Fruit fly (Drosophila melanogaster) whole organism, embryonic: Measurements from ENCODE around the gene Rh2.

Source experiments
- Asciz ChIP-seq: fragments of 200-800 bp; sonication (Bioruptor generic); optimal IDR thresholded peaks from 2 replicates; lab custom pipeline; 2017; ENCODE audit warnings: missing biosample characterization, mild to moderate bottlenecking, missing genetic modification characterization, missing genetic modification reagents
- CG1233 ChIP-seq: fragments of 200-800 bp; sonication (Bioruptor generic); optimal IDR thresholded peaks from 4 replicates; lab custom pipeline; 2018; ENCODE audit warnings: missing biosample characterization, mild to moderate bottlenecking, missing genetic modification characterization
- CG13775 ChIP-seq: fragments of 200-800 bp; sonication (Bioruptor generic); optimal IDR thresholded peaks from 3 replicates; lab custom pipeline; 2017; ENCODE audit warnings: missing biosample characterization, mild to moderate bottlenecking, missing genetic modification characterization
- CG14667 ChIP-seq: fragments of 200-800 bp; sonication (Bioruptor generic); IDR thresholded peaks from 2 replicates; pipeline ENCODE4 v1.3.6; 2022; ENCODE audit warnings: missing biosample characterization, missing genetic modification characterization
- CG1603 ChIP-seq: fragments of 200-800 bp; sonication (Bioruptor generic); optimal IDR thresholded peaks from 2 replicates; lab custom pipeline; 2019; ENCODE audit warnings: missing biosample characterization, mild to moderate bottlenecking, missing genetic modification characterization, moderate library complexity
- CG17912 ChIP-seq: fragments of 200-800 bp; sonication (Bioruptor generic); optimal IDR thresholded peaks from 2 replicates; lab custom pipeline; 2018; ENCODE audit warnings: missing biosample characterization, mild to moderate bottlenecking, missing genetic modification characterization
- CG2875 ChIP-seq: fragments of 200-800 bp; sonication (Bioruptor generic); optimal IDR thresholded peaks from 2 replicates; lab custom pipeline; 2017; ENCODE audit warnings: missing biosample characterization, mild to moderate bottlenecking, missing genetic modification characterization, missing genetic modification reagents
- CG3163 ChIP-seq: fragments of 200-800 bp; sonication (Bioruptor generic); optimal IDR thresholded peaks from 3 replicates; lab custom pipeline; 2016; ENCODE audit warnings: missing biosample characterization, missing genetic modification characterization
- CG34224 ChIP-seq: fragments of 200-800 bp; sonication (Bioruptor generic); IDR thresholded peaks from 3 replicates; pipeline ENCODE4 v1.3.6; 2022; ENCODE audit warnings: missing biosample characterization, missing genetic modification characterization; ENCODE audit not compliant: partially characterized antibody
- CG34376 ChIP-seq: fragments of 200-800 bp; sonication (Bioruptor generic); optimal IDR thresholded peaks from 2 replicates; lab custom pipeline; 2018; ENCODE audit warnings: missing biosample characterization, mild to moderate bottlenecking, missing genetic modification characterization
- CG34422 ChIP-seq: fragments of 200-800 bp; sonication (Bioruptor generic); IDR thresholded peaks from 3 replicates; pipeline ENCODE4 v1.3.6; 2022; ENCODE audit warnings: missing biosample characterization, missing genetic modification characterization
- CG42726 ChIP-seq: fragments of 200-800 bp; sonication (Bioruptor generic); IDR thresholded peaks from 2 replicates; pipeline ENCODE4 v1.3.6; 2022; ENCODE audit warnings: missing biosample characterization, missing genetic modification characterization; ENCODE audit not compliant: partially characterized antibody
- CG4820 ChIP-seq: fragments of 200-800 bp; sonication (Bioruptor generic); optimal IDR thresholded peaks from 3 replicates; lab custom pipeline; 2016; ENCODE audit warnings: missing biosample characterization, missing genetic modification characterization
- CG5245 ChIP-seq: fragments of 200-800 bp; sonication (Bioruptor generic); optimal IDR thresholded peaks from 3 replicates; lab custom pipeline; 2016; ENCODE audit warnings: missing biosample characterization, missing genetic modification characterization
- CG6254 ChIP-seq: fragments of 200-800 bp; sonication (Bioruptor generic); optimal IDR thresholded peaks from 3 replicates; lab custom pipeline; 2017; ENCODE audit warnings: mild to moderate bottlenecking, missing biosample characterization, missing genetic modification reagents, missing genetic modification characterization
- CG6689 ChIP-seq: fragments of 200-800 bp; sonication (Bioruptor generic); IDR thresholded peaks from 2 replicates; pipeline ENCODE4 v1.3.6; 2022; ENCODE audit warnings: missing biosample characterization, missing genetic modification characterization
- CG6791 ChIP-seq: fragments of 200-800 bp; sonication (Bioruptor generic); IDR thresholded peaks from 3 replicates; pipeline ENCODE4 v1.3.6; 2022; ENCODE audit warnings: missing biosample characterization, missing genetic modification characterization; ENCODE audit not compliant: partially characterized antibody
- CG7357 ChIP-seq: fragments of 200-800 bp; sonication (Bioruptor generic); IDR thresholded peaks from 3 replicates; pipeline ENCODE4 v1.3.6; 2022; ENCODE audit warnings: missing biosample characterization, missing genetic modification characterization
- D ChIP-seq, 2 experiments: fragments of 200-800 bp in 1 of 2; fragments of >200 bp in 1 of 2; sonication (Bioruptor generic) in 1 of 2; optimal IDR thresholded peaks; 2 replicates in 1 of 2; 3 replicates in 1 of 2; lab custom pipeline; 2017; ENCODE audit warnings: mild to moderate bottlenecking in 1 of 2, missing biosample characterization in 1 of 2, missing genetic modification characterization in 1 of 2, missing genetic modification reagents in 1 of 2
- D19A ChIP-seq: fragments of 200-800 bp; optimal IDR thresholded peaks from 3 replicates; lab custom pipeline; 2019; ENCODE audit warnings: missing biosample characterization, mild to moderate bottlenecking, missing genetic modification characterization, moderate library complexity
- Ets65A ChIP-seq: fragments of 200-800 bp; sonication (Bioruptor generic); peaks from one replicate; lab custom pipeline; 2016; ENCODE audit warnings: missing biosample characterization, missing genetic modification characterization
- Hand ChIP-seq: fragments of 200-800 bp; sonication (Bioruptor generic); optimal IDR thresholded peaks from 2 replicates; lab custom pipeline; 2017; ENCODE audit warnings: mild to moderate bottlenecking, missing biosample characterization, missing genetic modification reagents, missing genetic modification characterization
- Hr39 ChIP-seq: fragments of >200 bp; optimal IDR thresholded peaks from 2 replicates; lab custom pipeline; 2017
- Hr78 ChIP-seq, 2 experiments: fragments of 200-800 bp in 1 of 2; fragments of >200 bp in 1 of 2; sonication (Bioruptor generic) in 1 of 2; optimal IDR thresholded peaks; 2 replicates each; lab custom pipeline; 2017 to 2019; ENCODE audit warnings: missing biosample characterization in 2 of 2, missing genetic modification characterization in 2 of 2, mild to moderate bottlenecking in 1 of 2, moderate library complexity in 1 of 2
- Max ChIP-seq: fragments of 200-800 bp; sonication (Bioruptor generic); optimal IDR thresholded peaks from 2 replicates; lab custom pipeline; 2016; ENCODE audit warnings: missing biosample characterization, mild to moderate bottlenecking, missing genetic modification characterization
- Usf ChIP-seq: fragments of 200-800 bp; sonication (Bioruptor generic); optimal IDR thresholded peaks from 2 replicates; lab custom pipeline; 2017; ENCODE audit warnings: missing genotype, missing biosample characterization, missing genetic modification characterization
- ato ChIP-seq: fragments of 200-800 bp; sonication (Bioruptor generic); IDR thresholded peaks from 2 replicates; pipeline ENCODE4 v1.3.6; 2022; ENCODE audit warnings: missing biosample characterization, missing genetic modification characterization; ENCODE audit not compliant: partially characterized antibody
- bigmax ChIP-seq: fragments of 200-800 bp; sonication (Bioruptor generic); optimal IDR thresholded peaks from 2 replicates; lab custom pipeline; 2018; ENCODE audit warnings: missing biosample characterization, mild to moderate bottlenecking, missing genetic modification characterization
- btn ChIP-seq: fragments of 200-800 bp; sonication (Bioruptor generic); optimal IDR thresholded peaks from 2 replicates; lab custom pipeline; 2016; ENCODE audit warnings: missing biosample characterization, missing genetic modification characterization
- crc ChIP-seq: fragments of 200-800 bp; sonication (Bioruptor generic); optimal IDR thresholded peaks from 2 replicates; lab custom pipeline; 2016; ENCODE audit warnings: missing biosample characterization, missing genetic modification characterization
- dan ChIP-seq: fragments of 200-800 bp; sonication (Bioruptor generic); IDR thresholded peaks from 2 replicates; pipeline ENCODE4 v1.3.6; 2022; ENCODE audit warnings: missing biosample characterization, missing genetic modification characterization
- gsb-n ChIP-seq: fragments of 200-800 bp; sonication (Bioruptor generic); optimal IDR thresholded peaks from 3 replicates; lab custom pipeline; 2018; ENCODE audit warnings: missing biosample characterization, mild to moderate bottlenecking, missing genetic modification characterization
- lbe ChIP-seq: fragments of 200-800 bp; sonication (Bioruptor generic); optimal IDR thresholded peaks from 2 replicates; lab custom pipeline; 2016; ENCODE audit warnings: missing biosample characterization, mild to moderate bottlenecking, missing genetic modification characterization
- lilli ChIP-seq: fragments of 200-800 bp; sonication (Bioruptor generic); optimal IDR thresholded peaks from 3 replicates; lab custom pipeline; 2016; ENCODE audit warnings: missing biosample characterization, missing genetic modification characterization
- lmd ChIP-seq: fragments of 200-800 bp; sonication (Bioruptor generic); IDR thresholded peaks from 2 replicates; pipeline ENCODE4 v1.3.6; 2022; ENCODE audit warnings: missing biosample characterization, missing genetic modification characterization
- lola ChIP-seq, 3 experiments: fragments of >200 bp in 2 of 3; fragments of 200-800 bp in 1 of 3; sonication (Bioruptor generic) in 1 of 3; optimal IDR thresholded peaks; 2 replicates each; lab custom pipeline; 2017 to 2019; ENCODE audit warnings: missing biosample characterization in 3 of 3, missing genetic modification characterization in 3 of 3, mild to moderate bottlenecking in 1 of 3, moderate library complexity in 1 of 3
- p53 ChIP-seq: fragments of 200-800 bp; sonication (Bioruptor generic); optimal IDR thresholded peaks from 2 replicates; lab custom pipeline; 2016; ENCODE audit warnings: missing biosample characterization, missing genetic modification characterization
- pan ChIP-seq, 4 experiments: fragments of >200 bp in 3 of 4; fragments of 200-800 bp in 1 of 4; sonication (Bioruptor generic) in 1 of 4; optimal IDR thresholded peaks in 3 of 4; IDR thresholded peaks in 1 of 4; 2 replicates each; pipeline versions ENCODE4 v1.3.6 to Lab custom; 2017 to 2022; ENCODE audit warnings: missing biosample characterization in 2 of 4, missing genetic modification characterization in 2 of 4, mixed read lengths in 1 of 4
- phol ChIP-seq: fragments of 200-800 bp; sonication (Bioruptor generic); optimal IDR thresholded peaks from 3 replicates; lab custom pipeline; 2018; ENCODE audit warnings: missing biosample characterization, mild to moderate bottlenecking, missing genetic modification characterization, moderate library complexity
- schlank ChIP-seq: fragments of 200-800 bp; sonication (Bioruptor generic); optimal IDR thresholded peaks from 2 replicates; lab custom pipeline; 2018; ENCODE audit warnings: missing biosample characterization, mild to moderate bottlenecking, missing genetic modification characterization
- scrt ChIP-seq: fragments of 200-800 bp; sonication (Bioruptor generic); optimal IDR thresholded peaks from 2 replicates; lab custom pipeline; 2018; ENCODE audit warnings: missing biosample characterization, mild to moderate bottlenecking, missing genetic modification characterization, moderate library complexity
- tll ChIP-seq, 2 experiments: fragments of 200-800 bp in 1 of 2; fragments of >200 bp in 1 of 2; sonication (Bioruptor generic) in 1 of 2; optimal IDR thresholded peaks; 2 replicates each; lab custom pipeline; 2017 to 2019; ENCODE audit warnings: missing biosample characterization in 2 of 2, missing genetic modification characterization in 2 of 2, mild to moderate bottlenecking in 1 of 2, moderate library complexity in 1 of 2
- wor ChIP-seq: fragments of 200-800 bp; sonication (Bioruptor generic); IDR thresholded peaks from 2 replicates; pipeline ENCODE4 v1.3.6; 2022; ENCODE audit warnings: missing biosample characterization, missing genetic modification characterization

The Rh2 gene

dm6 chr3R:18923802-18924635 is 24.8 kb downstream of the Rh2 start (continued):
- TF ChIP-seq Usf: no peak
- peak; percentile 53 for TF ChIP-seq CG3163 (GFP tag; lab: Kevin White, UChicago)
- no peak for TF ChIP-seq lmd
- TF ChIP-seq bigmax (GFP tag; lab: Kevin White, UChicago): peak; percentile 14
- TF ChIP-seq tll (GFP tag; optimal IDR thresholded peaks at IDR 0.05; lab: Kevin White, UChicago): no peak
- TF ChIP-seq ato (GFP tag; lab: Robert Waterston, UW): 0 out of 2 replicates have a peak, but pooled peaks have one; percentile 9
- TF ChIP-seq p53: peak; percentile 100
- peak; percentile 69 for TF ChIP-seq scrt (GFP tag; lab: Kevin White, UChicago)
- TF ChIP-seq CG6791 (GFP tag; lab: Robert Waterston, UW): peak; percentile 39; the same call in 1 of the 3 replicates
- no peak for TF ChIP-seq Asciz
- TF ChIP-seq CG34224 (GFP tag; lab: Robert Waterston, UW): no peak
- no peak for TF ChIP-seq Hand (GFP tag; lab: Kevin White, UChicago)
- no peak for TF ChIP-seq D19A (tag; lab: Kevin White, UChicago)

dm6 chr3R:18924636-18924977 is 25.4 kb downstream of the Rh2 start:
- TF ChIP-seq CG17912 (GFP tag; lab: Kevin White, UChicago): no peak
- TF ChIP-seq CG6254 (GFP tag; lab: Kevin White, UChicago): peak; percentile 94

- TF ChIP-seq phol: no peak
- TF ChIP-seq CG6254 (GFP tag; lab: Kevin White, UChicago): no peak
- no peak for TF ChIP-seq schlank (tag; lab: Kevin White, UChicago)
- TF ChIP-seq btn: no peak
- no peak for TF ChIP-seq CG1233 (GFP tag; lab: Kevin White, UChicago)
- TF ChIP-seq pan (optimal IDR thresholded peaks at IDR 0.05; lab: Kevin White, UChicago): no peak
- no peak for TF ChIP-seq pan (GFP tag; optimal IDR thresholded peaks at IDR 0.05 in 1 of 2, IDR thresholded peaks at IDR 0.05 in 1 of 2)
- TF ChIP-seq Asciz: no peak
- TF ChIP-seq Ets65A: no peak
- no peak for TF ChIP-seq Max (GFP tag; lab: Kevin White, UChicago)
- TF ChIP-seq CG34376: peak; percentile 29
- TF ChIP-seq lola (GFP tag; optimal IDR thresholded peaks at IDR 0.05; lab: Kevin White, UChicago): no peak
- TF ChIP-seq Hr78 (GFP tag; optimal IDR thresholded peaks at IDR 0.05; lab: Kevin White, UChicago): peak in 1 of 2 experiments; percentile 35
- peak; percentile 19 for TF ChIP-seq CG1603 (tag; lab: Kevin White, UChicago)
- TF ChIP-seq CG5245 (GFP tag; lab: Kevin White, UChicago): no peak
- no peak for TF ChIP-seq Hr39 (lab: Kevin White, UChicago)
- peak; percentile 80; the same call in 1 of the 3 replicates for TF ChIP-seq CG34422 (GFP tag; lab: Robert Waterston, UW)
- TF ChIP-seq CG13775 (GFP tag; lab: Kevin White, UChicago): no peak
- no peak for TF ChIP-seq crc
- peak; percentile 71 for TF ChIP-seq CG42726 (GFP tag; lab: Robert Waterston, UW)
- no peak for TF ChIP-seq wor (GFP tag; lab: Robert Waterston, UW)
- TF ChIP-seq CG14667 (GFP tag; lab: Robert Waterston, UW): no peak
- TF ChIP-seq CG2875 (GFP tag; lab: Kevin White, UChicago): no peak
- no peak for TF ChIP-seq D (optimal IDR thresholded peaks at IDR 0.05; lab: Kevin White, UChicago)
- TF ChIP-seq D (GFP tag; optimal IDR thresholded peaks at IDR 0.05; lab: Kevin White, UChicago): no peak
- no peak for TF ChIP-seq dan (GFP tag; lab: Robert Waterston, UW)
- no peak for TF ChIP-seq CG3163 (GFP tag; lab: Kevin White, UChicago)
- TF ChIP-seq lilli (GFP tag; lab: Kevin White, UChicago): peak; percentile 24
- TF ChIP-seq CG7357 (GFP tag; lab: Robert Waterston, UW): no peak
- TF ChIP-seq CG6689 (GFP tag; lab: Robert Waterston, UW): no peak
- no peak for TF ChIP-seq lbe (GFP tag; lab: Kevin White, UChicago)
- TF ChIP-seq CG4820 (GFP tag; lab: Kevin White, UChicago): no peak
- TF ChIP-seq gsb-n (tag; lab: Kevin White, UChicago): no peak
Measured at dm6 chr3R:18928346-18928917, 29.2 kb downstream of the Rh2 start, which contains the start of gene Mpc1. Mpc1 (minus strand) TSS chr3R:18928659.
